Worm (Caenorhabditis elegans): Measurements from ENCODE around the gene Y57E12B.4.

ce11 chrV:6951306-6951705, 4.0 kb upstream of the Y57E12B.4 start, which contains the start of gene T07H8.11:
- TF ChIP-seq pha-4 (tag; optimal IDR thresholded peaks at IDR 0.05) (no peak), unc-3 (GFP tag; conservative IDR thresholded peaks at IDR 0.05) (no peak), unc-3 (tag; optimal IDR thresholded peaks at IDR 0.05) (no peak), pat-9 (tag; optimal IDR thresholded peaks at IDR 0.05) (no peak), fkh-10 (GFP tag; optimal IDR thresholded peaks at IDR 0.05) (no peak), C38D4.7 (GFP tag; optimal IDR thresholded peaks at IDR 0.05) (no peak), pros-1 (tag; optimal IDR thresholded peaks at IDR 0.05) (no peak), ceh-31 (tag; optimal IDR thresholded peaks at IDR 0.05) (no peak)

Data from whole organism, late embryonic.